Worm (Caenorhabditis elegans) whole organism, L3 larva: ENCODE measurements around the gene rbm-17.

ENCODE experiments used
- ceh-28 ChIP-seq: fragments of 150-350 bp; optimal IDR thresholded peaks from 2 replicates; lab custom pipeline; 2014; ENCODE audit warnings: missing biosample characterization, missing genetic modification reagents, missing genetic modification characterization
- ceh-82 ChIP-seq: fragments of 150-350 bp; optimal IDR thresholded peaks from 2 replicates; lab custom pipeline; 2014; ENCODE audit warnings: missing biosample characterization, missing genetic modification characterization
- daf-12 ChIP-seq: fragments of 150-350 bp; optimal IDR thresholded peaks from 2 replicates; lab custom pipeline; 2014; ENCODE audit warnings: missing biosample characterization, missing genetic modification reagents, missing genetic modification characterization
- lin-39 ChIP-seq: fragments of 150-350 bp; optimal IDR thresholded peaks from 2 replicates; lab custom pipeline; 2018; ENCODE audit warnings: missing biosample characterization, missing genetic modification reagents, missing genetic modification characterization
- mdl-1 ChIP-seq: fragments of 150-350 bp; optimal IDR thresholded peaks from 2 replicates; lab custom pipeline; 2014; ENCODE audit warnings: missing biosample characterization, missing genetic modification characterization
- mml-1 ChIP-seq: fragments of 150-350 bp; sonication (generic microtip); optimal IDR thresholded peaks from 3 replicates; lab custom pipeline; 2014; ENCODE audit warnings: missing biosample characterization, missing genetic modification characterization
- snpc-4 ChIP-seq: fragments of 150-350 bp; optimal IDR thresholded peaks from 2 replicates; lab custom pipeline; 2014; ENCODE audit warnings: missing biosample characterization, missing genetic modification characterization
- ztf-4 ChIP-seq: fragments of 150-350 bp; optimal IDR thresholded peaks from 2 replicates; lab custom pipeline; 2014; ENCODE audit warnings: missing biosample characterization, missing genetic modification characterization

DNA sequence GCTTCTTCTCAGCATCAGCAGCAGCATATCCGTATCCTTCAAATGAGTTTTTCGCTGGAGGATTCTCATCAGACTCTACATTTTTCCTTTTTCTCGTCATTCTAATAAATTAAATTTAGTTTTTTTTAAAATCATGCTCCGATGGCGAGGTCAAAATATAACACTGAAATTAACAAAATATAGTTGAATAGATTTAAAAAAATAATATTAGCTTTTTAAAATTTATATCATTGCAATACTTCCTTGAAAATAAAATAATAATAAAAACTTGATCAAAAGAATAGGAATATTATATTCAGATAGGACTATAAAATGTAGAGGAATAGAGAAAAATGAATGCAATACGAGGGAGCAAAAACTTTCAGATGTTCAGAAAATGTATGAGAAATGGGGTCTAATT, 49.9 kb downstream of the rbm-17 start, which contains the start of gene ZK792.5:
- TF ChIP-seq daf-12 (no peak), ceh-28 (tag; lab: Kevin White, UChicago) (no peak), lin-39 (tag; lab: Kevin White, UChicago) (no peak), ztf-4 (tag; lab: Kevin White, UChicago) (no peak), mdl-1 (no peak), snpc-4 (tag; lab: Kevin White, UChicago) (no peak), mml-1 (no peak), ceh-82 (no peak)
